Fruit fly (Drosophila melanogaster): ENCODE data around the gene Toll-9.

Gene Toll-9

dm6 chr3L:20395257-20395909 lies 28.9 kb upstream of the Toll-9 start (continued):
- no peak for TF ChIP-seq CG2116 (GFP tag; optimal IDR thresholded peaks at IDR 0.05)
- TF ChIP-seq CG2199 (GFP tag; IDR thresholded peaks at IDR 0.05): peak; percentile 89; the same call in 2 of the 3 replicates
- no peak for TF ChIP-seq pb (GFP tag; optimal IDR thresholded peaks at IDR 0.05)
- TF ChIP-seq wor (GFP tag; IDR thresholded peaks at IDR 0.05): no peak
- no peak for TF ChIP-seq CG34422 (GFP tag; IDR thresholded peaks at IDR 0.05)
- no peak for TF ChIP-seq CG6272 (GFP tag; IDR thresholded peaks at IDR 0.05)
- no peak for TF ChIP-seq CG8388 (GFP tag; optimal IDR thresholded peaks at IDR 0.05)
- TF ChIP-seq CG31441 (GFP tag; IDR thresholded peaks at IDR 0.05): 0 out of 2 replicates have a peak, but pooled peaks have one; percentile 24
- peak; percentile 6 for TF ChIP-seq YL-1 (GFP tag; optimal IDR thresholded peaks at IDR 0.05)
- TF ChIP-seq CG33213 (GFP tag; optimal IDR thresholded peaks at IDR 0.05): no peak
- TF ChIP-seq lbe (GFP tag; optimal IDR thresholded peaks at IDR 0.05): no peak
- no peak for TF ChIP-seq stwl (tag; optimal IDR thresholded peaks at IDR 0.05)
- TF ChIP-seq ato (GFP tag; IDR thresholded peaks at IDR 0.05; ENCODE audit: partially characterized antibody): no peak
- no peak for TF ChIP-seq cato (GFP tag; optimal IDR thresholded peaks at IDR 0.05; ENCODE audit: borderline replicate concordance)
- no peak for TF ChIP-seq NC2β (GFP tag; optimal IDR thresholded peaks at IDR 0.05)
- TF ChIP-seq CG3163 (GFP tag; optimal IDR thresholded peaks at IDR 0.05): peak; percentile 17
- peak; percentile 28 for TF ChIP-seq Dek (tag; optimal IDR thresholded peaks at IDR 0.05)
- peak; percentile 31; the same call in 1 of the 2 replicates for TF ChIP-seq Ada2b (GFP tag; IDR thresholded peaks at IDR 0.05)
- peak; percentile 80 for TF ChIP-seq lilli (GFP tag; optimal IDR thresholded peaks at IDR 0.05)
- TF ChIP-seq CG5245 (GFP tag; optimal IDR thresholded peaks at IDR 0.05): no peak
- TF ChIP-seq CG1603 (tag; optimal IDR thresholded peaks at IDR 0.05): no peak
- no peak for TF ChIP-seq crol (GFP tag; IDR thresholded peaks at IDR 0.05)
- peak; percentile 35 for TF ChIP-seq crc (GFP tag; optimal IDR thresholded peaks at IDR 0.05)
- no peak for TF ChIP-seq CG2129 (GFP tag; IDR thresholded peaks at IDR 0.05; ENCODE audit: partially characterized antibody)
- no peak for TF ChIP-seq CG6791 (GFP tag; IDR thresholded peaks at IDR 0.05; ENCODE audit: partially characterized antibody)
- no peak for TF ChIP-seq org-1 (GFP tag; optimal IDR thresholded peaks at IDR 0.05)
- no peak for TF ChIP-seq Eip74EF (GFP tag; optimal IDR thresholded peaks at IDR 0.05)
- TF ChIP-seq twi (tag; optimal IDR thresholded peaks at IDR 0.05): no peak
- TF ChIP-seq pnt (GFP tag; optimal IDR thresholded peaks at IDR 0.05): no peak
- TF ChIP-seq CoRest (tag; optimal IDR thresholded peaks at IDR 0.05): peak; percentile 57
- TF ChIP-seq Ets97D (GFP tag; optimal IDR thresholded peaks at IDR 0.05): peak; percentile 11
- TF ChIP-seq gro (GFP tag; optimal IDR thresholded peaks at IDR 0.05): peak; percentile 23
- TF ChIP-seq Hmr (GFP tag; optimal IDR thresholded peaks at IDR 0.05): peak; percentile 79
- TF ChIP-seq CG14014 (GFP tag; IDR thresholded peaks at IDR 0.05): no peak
- TF ChIP-seq CG9876 (GFP tag; optimal IDR thresholded peaks at IDR 0.05): no peak
- no peak for TF ChIP-seq h (optimal IDR thresholded peaks at IDR 0.05)
- peak; percentile 36 for TF ChIP-seq cg (GFP tag; optimal IDR thresholded peaks at IDR 0.05)
- peak; percentile 78 for TF ChIP-seq row (GFP tag; IDR thresholded peaks at IDR 0.05)
- TF ChIP-seq CG9797 (GFP tag; optimal IDR thresholded peaks at IDR 0.05): no peak
- TF ChIP-seq tgo (GFP tag; IDR thresholded peaks at IDR 0.05): no peak; the same call in 2 of the 3 replicates
- TF ChIP-seq HLH4C (GFP tag; IDR thresholded peaks at IDR 0.05; ENCODE audit: partially characterized antibody): no peak
- no peak for TF ChIP-seq CG17612 (GFP tag; IDR thresholded peaks at IDR 0.05)
- TF ChIP-seq Spps (tag; optimal IDR thresholded peaks at IDR 0.05): no peak
- TF ChIP-seq crp (GFP tag; optimal IDR thresholded peaks at IDR 0.05): no peak
- TF ChIP-seq otp (GFP tag; IDR thresholded peaks at IDR 0.05): 0 out of 3 replicates have a peak, but pooled peaks have one; percentile 26
- peak; percentile 73 for TF ChIP-seq sug (tag; optimal IDR thresholded peaks at IDR 0.05)
- no peak for TF ChIP-seq CG17328 (GFP tag; IDR thresholded peaks at IDR 0.05)
- no peak for TF ChIP-seq rib (GFP tag; IDR thresholded peaks at IDR 0.05)
- TF ChIP-seq CG3407 (GFP tag; optimal IDR thresholded peaks at IDR 0.05): no peak
- peak; percentile 12 for TF ChIP-seq ems (GFP tag; optimal IDR thresholded peaks at IDR 0.05)

Data from whole organism, embryonic.